Worm (Caenorhabditis elegans): ENCODE measurements around the gene fib-1.

fib-1 gene

DNA sequence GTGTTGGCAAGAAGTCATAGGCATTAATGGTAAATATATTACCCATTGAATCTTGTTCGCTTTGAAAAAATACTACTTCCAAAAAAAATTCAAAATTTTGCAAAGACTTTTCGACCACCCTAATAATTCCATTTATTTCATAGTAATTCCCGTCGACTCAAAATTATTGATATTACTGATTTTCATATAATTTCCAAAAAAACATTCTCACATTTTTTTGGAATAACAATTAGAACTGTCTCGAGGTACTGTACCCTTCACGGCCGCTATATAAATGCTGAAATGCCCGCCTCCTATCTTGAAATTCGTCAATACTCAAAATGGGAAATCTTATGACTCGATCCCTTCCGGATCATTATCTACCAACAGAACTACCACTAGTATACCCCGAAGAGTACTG is 21.5 kb upstream of the fib-1 start, which contains the start of gene F14H8.4:
Gene F14H8.4 (plus strand): TSS at position 301 of the 400 bp plus-strand sequence.
- TF ChIP-seq spr-3 (GFP tag; optimal IDR thresholded peaks at IDR 0.05) (no peak), lim-7 (GFP tag; IDR thresholded peaks at IDR 0.05) (no peak), fos-1 (tag; optimal IDR thresholded peaks at IDR 0.05) (no peak), nhr-28 (tag; optimal IDR thresholded peaks at IDR 0.05) (no peak), lsy-2 (tag; optimal IDR thresholded peaks at IDR 0.05) (no peak), gei-8 (GFP tag; optimal IDR thresholded peaks at IDR 0.05) (no peak), rbr-2 (tag; optimal IDR thresholded peaks at IDR 0.05) (no peak), saeg-2 (GFP tag; IDR thresholded peaks at IDR 0.05) (no peak), mdl-1 (tag; optimal IDR thresholded peaks at IDR 0.05) (no peak), unc-62 (GFP tag; optimal IDR thresholded peaks at IDR 0.05 in 1 of 2) (no peak), unc-62 (tag; optimal IDR thresholded peaks at IDR 0.05) (no peak), F44E2.7 (GFP tag; IDR thresholded peaks at IDR 0.05) (no peak), unc-130 (GFP tag; optimal IDR thresholded peaks at IDR 0.05) (no peak), ztf-7 (tag; optimal IDR thresholded peaks at IDR 0.05) (no peak), F26F4.8 (GFP tag; conservative IDR thresholded peaks at IDR 0.05) (no peak), ctbp-1 (GFP tag; IDR thresholded peaks at IDR 0.05) (no peak), ceh-32 (tag; optimal IDR thresholded peaks at IDR 0.05; ENCODE audit: poor library complexity) (no peak), dve-1 (tag; optimal IDR thresholded peaks at IDR 0.05; ENCODE audit: insufficient read depth) (no peak), jun-1 (tag; optimal IDR thresholded peaks at IDR 0.05) (no peak), nhr-6 (tag; optimal IDR thresholded peaks at IDR 0.05) (no peak), lin-29 (GFP tag; IDR thresholded peaks at IDR 0.05) (no peak)

DNA sequence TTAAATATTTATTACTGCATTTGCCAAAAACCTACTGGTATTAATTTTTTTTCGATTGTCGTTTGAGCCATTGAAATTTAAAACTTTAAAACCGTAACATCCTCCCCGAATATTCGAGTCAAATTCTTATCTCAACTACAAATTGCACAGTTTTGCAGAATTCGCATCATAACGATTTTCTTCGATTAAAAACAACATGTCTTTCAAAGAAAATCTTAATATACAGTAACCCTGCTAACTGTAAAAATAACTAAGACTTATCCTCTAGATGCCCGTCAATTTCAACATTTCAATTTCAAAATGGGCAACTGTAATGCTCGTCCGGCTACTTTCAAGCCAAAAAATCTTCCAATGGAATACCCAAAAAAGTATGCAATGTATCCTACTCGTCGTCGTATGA is 18.7 kb upstream of the fib-1 start, which contains the start of gene F14H8.5:
Gene F14H8.5 (plus strand): TSS at position 301 of the 400 bp plus-strand sequence.
- TF ChIP-seq zfp-3 (GFP tag; conservative IDR thresholded peaks at IDR 0.05) (no peak), mxl-2 (GFP tag; conservative IDR thresholded peaks at IDR 0.05) (no peak), F44E2.7 (GFP tag; IDR thresholded peaks at IDR 0.05) (no peak), zip-2 (tag; optimal IDR thresholded peaks at IDR 0.05) (no peak), F49E8.2 (tag; optimal IDR thresholded peaks at IDR 0.05; ENCODE audit: borderline replicate concordance) (no peak), arid-1 (GFP tag; conservative IDR thresholded peaks at IDR 0.05) (no peak), Y48G9A.11 (GFP tag; IDR thresholded peaks at IDR 0.05) (no peak), daf-16 (GFP tag; optimal IDR thresholded peaks at IDR 0.05) (no peak), daf-16 (tag; optimal IDR thresholded peaks at IDR 0.05) (no peak), D1046.2 (GFP tag; IDR thresholded peaks at IDR 0.05) (no peak), F26F4.8 (GFP tag; conservative IDR thresholded peaks at IDR 0.05) (no peak), lim-7 (GFP tag; IDR thresholded peaks at IDR 0.05) (no peak), mdl-1 (tag; optimal IDR thresholded peaks at IDR 0.05) (no peak), tag-97 (GFP tag; IDR thresholded peaks at IDR 0.05) (no peak), snpc-4 (tag; optimal IDR thresholded peaks at IDR 0.05) (no peak), nhr-42 (GFP tag; IDR thresholded peaks at IDR 0.05) (no peak), lin-1 (GFP tag; IDR thresholded peaks at IDR 0.05) (no peak), jun-1 (tag; optimal IDR thresholded peaks at IDR 0.05) (no peak), cey-2 (tag; optimal IDR thresholded peaks at IDR 0.05; ENCODE audit: borderline replicate concordance, insufficient read depth) (no peak), nhr-76 (tag; optimal IDR thresholded peaks at IDR 0.05) (no peak), mes-2 (tag; optimal IDR thresholded peaks at IDR 0.05; ENCODE audit: poor library complexity, severe bottlenecking) (no peak)

DNA sequence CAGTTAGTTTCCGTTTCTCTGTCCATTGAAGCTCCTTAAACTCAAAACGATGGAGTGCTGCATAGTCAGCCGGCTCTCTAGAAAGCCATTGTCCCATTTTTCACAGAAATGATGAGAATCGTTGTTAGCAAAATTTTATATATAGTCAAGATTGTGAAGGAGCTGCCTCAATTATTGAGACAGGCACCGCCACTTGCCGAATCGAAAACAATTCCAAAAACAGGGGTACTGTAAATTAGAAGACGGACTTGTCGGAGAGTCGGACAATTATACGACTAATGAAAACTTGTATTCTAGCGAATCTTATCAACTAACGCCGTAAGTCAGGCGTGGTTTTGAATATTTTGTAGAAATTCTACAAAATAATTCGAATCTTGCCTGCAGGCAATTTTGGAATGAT is 18.2 kb upstream of the fib-1 start, which contains the start of gene F14H8.2:
Gene F14H8.2 (minus strand): TSS at position 101 of the 400 bp plus-strand sequence.
- TF ChIP-seq nhr-102 (tag; optimal IDR thresholded peaks at IDR 0.05) (no peak), unc-130 (GFP tag; optimal IDR thresholded peaks at IDR 0.05) (no peak), saeg-2 (GFP tag; IDR thresholded peaks at IDR 0.05) (no peak), nhr-28 (tag; optimal IDR thresholded peaks at IDR 0.05) (no peak), hmg-1.1 (GFP tag; IDR thresholded peaks at IDR 0.05) (no peak), nhr-10 (tag; optimal IDR thresholded peaks at IDR 0.05) (no peak), Y105C5A.15 (GFP tag; IDR thresholded peaks at IDR 0.05) (no peak), egl-43 (GFP tag; IDR thresholded peaks at IDR 0.05) (no peak), mep-1 (tag; optimal IDR thresholded peaks at IDR 0.05) (no peak), ceh-62 (tag; optimal IDR thresholded peaks at IDR 0.05) (no peak), php-3 (GFP tag; IDR thresholded peaks at IDR 0.05) (no peak), F44E2.7 (GFP tag; IDR thresholded peaks at IDR 0.05) (no peak), T26A8.4 (GFP tag; IDR thresholded peaks at IDR 0.05) (no peak), mxl-2 (GFP tag; conservative IDR thresholded peaks at IDR 0.05) (no peak), spr-3 (GFP tag; optimal IDR thresholded peaks at IDR 0.05) (no peak), lim-7 (GFP tag; IDR thresholded peaks at IDR 0.05) (no peak), zip-11 (GFP tag; IDR thresholded peaks at IDR 0.05) (no peak)
